Worm (Caenorhabditis elegans) whole organism, L3 larva: Measurements from ENCODE around the gene fipr-18.

ENCODE experiments used
- ama-1 ChIP-seq: fragments of 150-350 bp; optimal IDR thresholded peaks from 2 replicates; lab custom pipeline; 2018
- ceh-9 ChIP-seq: sonication (generic microtip); optimal IDR thresholded peaks from 2 replicates; lab custom pipeline; 2018; ENCODE audit warnings: missing biosample characterization, missing genetic modification characterization
- fos-1 ChIP-seq: fragments of 150-350 bp; optimal IDR thresholded peaks from 2 replicates; lab custom pipeline; 2014; ENCODE audit warnings: missing biosample characterization, missing genetic modification characterization
- jun-1 ChIP-seq: fragments of 150-350 bp; optimal IDR thresholded peaks from 2 replicates; lab custom pipeline; 2014; ENCODE audit warnings: missing biosample characterization, missing genetic modification reagents, missing genetic modification characterization
- lin-15B ChIP-seq: fragments of 150-350 bp; optimal IDR thresholded peaks from 2 replicates; lab custom pipeline; 2014; ENCODE audit warnings: missing biosample characterization, missing genetic modification characterization
- nfya-1 ChIP-seq: sonication (generic microtip); optimal IDR thresholded peaks from 2 replicates; lab custom pipeline; 2017; ENCODE audit warnings: missing genetic modification characterization, mild to moderate bottlenecking, missing compliant biosample characterization, antibody characterized with exemption, moderate library complexity; ENCODE audit not compliant: insufficient read depth
- nhr-11 ChIP-seq: fragments of 150-350 bp; optimal IDR thresholded peaks from 2 replicates; lab custom pipeline; 2014; ENCODE audit warnings: missing biosample characterization, missing genetic modification characterization
- nhr-76 ChIP-seq: fragments of 150-350 bp; sonication (generic microtip); optimal IDR thresholded peaks from 5 replicates; lab custom pipeline; 2014; ENCODE audit warnings: missing biosample characterization, missing genetic modification characterization
- pha-4 ChIP-seq: fragments of 150-350 bp; optimal IDR thresholded peaks from 2 replicates; lab custom pipeline; 2014; ENCODE audit warnings: missing biosample characterization, missing genetic modification reagents, missing genetic modification characterization
- skn-1 ChIP-seq: fragments of 150-350 bp; optimal IDR thresholded peaks from 2 replicates; lab custom pipeline; 2014; ENCODE audit warnings: missing biosample characterization, missing genetic modification characterization
- snpc-4 ChIP-seq: fragments of 150-350 bp; optimal IDR thresholded peaks from 2 replicates; lab custom pipeline; 2014; ENCODE audit warnings: missing biosample characterization, missing genetic modification characterization
- unc-62 ChIP-seq: fragments of 150-350 bp; sonication (generic microtip); optimal IDR thresholded peaks from 4 replicates; lab custom pipeline; 2014; ENCODE audit warnings: missing biosample characterization, missing genetic modification reagents, missing genetic modification characterization
- zag-1 ChIP-seq: fragments of 150-350 bp; optimal IDR thresholded peaks from 2 replicates; lab custom pipeline; 2014; ENCODE audit warnings: missing biosample characterization, missing genetic modification characterization

- no peak for TF ChIP-seq nhr-76 (tag; lab: Kevin White, UChicago)
- TF ChIP-seq unc-62, result no peak
- no peak for TF ChIP-seq nhr-11
- TF ChIP-seq fos-1 (tag; lab: Kevin White, UChicago), result no peak
- TF ChIP-seq nfya-1 (tag; lab: Kevin White, UChicago), result no peak
- TF ChIP-seq ama-1 (lab: Kevin White, UChicago), result no peak
- no peak for TF ChIP-seq lin-15B (tag; lab: Kevin White, UChicago)
- TF ChIP-seq snpc-4 (tag; lab: Kevin White, UChicago), result no peak
- no peak for TF ChIP-seq skn-1
- TF ChIP-seq ceh-9 (tag; lab: Kevin White, UChicago), result no peak
- TF ChIP-seq jun-1 (tag; lab: Kevin White, UChicago), result no peak
- no peak for TF ChIP-seq pha-4 (tag; lab: Kevin White, UChicago)
- no peak for TF ChIP-seq zag-1 (tag; lab: Kevin White, UChicago)
Observed at ce11 chrIII:7508128-7508635, 49.1 kb downstream of the fipr-18 start, which contains the start of gene cls-1.
